Worm (Caenorhabditis elegans) whole organism, L2 larva: Measurements from ENCODE around the gene arl-5.

Source experiments
- crh-2 ChIP-seq: sonication (generic microtip); optimal IDR thresholded peaks from 2 replicates; lab custom pipeline; 2017; ENCODE audit warnings: missing biosample characterization, missing genetic modification characterization
- dmd-4 ChIP-seq: sonication (generic microtip); optimal IDR thresholded peaks from 2 replicates; lab custom pipeline; 2017; ENCODE audit warnings: missing biosample characterization, missing genetic modification characterization
- mdl-1 ChIP-seq, 2 experiments: fragments of 150-350 bp in 1 of 2; sonication (generic microtip) in 1 of 2; optimal IDR thresholded peaks; 2 replicates each; lab custom pipeline; 2017; ENCODE audit warnings: missing biosample characterization in 2 of 2, missing genetic modification characterization in 2 of 2
- nhr-23 ChIP-seq: fragments of 150-350 bp; optimal IDR thresholded peaks from 2 replicates; lab custom pipeline; 2014; ENCODE audit warnings: missing biosample characterization, missing genetic modification reagents, missing genetic modification characterization
- unc-39 ChIP-seq: fragments of 150-350 bp; optimal IDR thresholded peaks from 2 replicates; lab custom pipeline; 2014; ENCODE audit warnings: missing biosample characterization, missing genetic modification characterization

DNA sequence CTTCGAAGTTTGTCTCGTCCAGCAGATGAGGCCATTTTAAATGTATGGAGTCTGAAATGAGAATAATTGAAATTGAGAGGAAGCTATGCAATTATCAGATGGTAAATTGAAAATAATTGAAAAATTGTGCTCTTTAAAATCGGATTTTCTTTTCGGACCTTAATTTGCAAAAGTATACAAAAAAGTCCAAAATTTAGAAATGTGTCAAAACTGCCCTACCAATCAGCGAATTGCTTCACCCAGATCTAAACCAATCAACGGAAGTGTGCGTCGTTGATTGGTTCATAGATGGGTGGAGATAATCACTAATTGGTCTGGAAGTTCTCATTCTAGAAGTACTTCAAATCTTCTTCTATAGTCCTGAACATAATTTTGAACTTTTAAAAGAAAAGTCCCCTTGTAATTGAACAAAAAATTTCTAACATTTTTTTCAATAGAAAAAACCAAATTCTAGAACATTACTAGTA is 33.4 kb upstream of the arl-5 start, which contains the start of gene R10E11.5:
- TF ChIP-seq crh-2 (tag; lab: Kevin White, UChicago) = no peak
- no peak for TF ChIP-seq nhr-23
- TF ChIP-seq unc-39 (tag; lab: Kevin White, UChicago) = no peak
- TF ChIP-seq dmd-4 = no peak
- TF ChIP-seq mdl-1 (tag; optimal IDR thresholded peaks at IDR 0.05; lab: Kevin White, UChicago) = no peak
